Worm (Caenorhabditis elegans) whole organism, L4 larva: Measurements from ENCODE around the gene vha-1.

Experiments used
- D1046.2 ChIP-seq: fragments of 200-800 bp; sonication (Bioruptor generic); IDR thresholded peaks from 2 replicates; pipeline ENCODE4 v1.3.6; 2022; ENCODE audit warnings: missing genetic modification characterization, missing compliant biosample characterization
- F10B5.3 ChIP-seq: sonication (generic microtip); optimal IDR thresholded peaks from 2 replicates; lab custom pipeline; 2016; ENCODE audit warnings: mild to moderate bottlenecking, missing genetic modification characterization, missing compliant biosample characterization
- F44E2.7 ChIP-seq: fragments of 200-800 bp; sonication (Bioruptor generic); IDR thresholded peaks from 2 replicates; pipeline ENCODE4 v2.1.2; 2022; ENCODE audit warnings: missing genetic modification characterization, missing compliant biosample characterization
- T20F7.1 ChIP-seq: fragments of 200-800 bp; sonication (Bioruptor generic); optimal IDR thresholded peaks from 2 replicates; lab custom pipeline; 2018; ENCODE audit warnings: mild to moderate bottlenecking, missing genetic modification characterization, missing compliant biosample characterization
- T26A8.4 ChIP-seq: fragments of 200-800 bp; sonication (Bioruptor generic); IDR thresholded peaks from 2 replicates; pipeline ENCODE4 v1.3.6; 2022; ENCODE audit warnings: missing genetic modification characterization, missing compliant biosample characterization
- Y105C5A.15 ChIP-seq: fragments of 200-800 bp; sonication (Bioruptor generic); IDR thresholded peaks from 2 replicates; pipeline ENCODE4 v1.3.6; 2022; ENCODE audit warnings: missing genetic modification characterization, missing compliant biosample characterization
- Y75B8A.6 ChIP-seq: fragments of 200-800 bp; sonication (Bioruptor generic); IDR thresholded peaks from 2 replicates; pipeline ENCODE4 v1.3.6; 2022; ENCODE audit warnings: missing genetic modification reagents, missing genetic modification characterization, missing compliant biosample characterization
- ZK337.2 ChIP-seq: fragments of 200-800 bp; sonication (Bioruptor generic); IDR thresholded peaks from 2 replicates; pipeline ENCODE4 v1.3.6; 2022; ENCODE audit warnings: missing genetic modification reagents, missing genetic modification characterization, missing compliant biosample characterization
- aha-1 ChIP-seq: fragments of 150-350 bp; peaks from one replicate; lab custom pipeline; 2014; ENCODE audit warnings: missing biosample characterization, missing genetic modification characterization
- ceh-62 ChIP-seq: sonication (generic microtip); optimal IDR thresholded peaks from 2 replicates; lab custom pipeline; 2017; ENCODE audit warnings: missing biosample characterization, missing genetic modification characterization
- ceh-82 ChIP-seq: sonication (generic microtip); optimal IDR thresholded peaks from 2 replicates; lab custom pipeline; 2017; ENCODE audit warnings: missing biosample characterization, missing genetic modification characterization
- ces-1 ChIP-seq: fragments of 150-350 bp; sonication (generic microtip); optimal IDR thresholded peaks from 4 replicates; lab custom pipeline; 2014; ENCODE audit warnings: missing biosample characterization, missing genetic modification reagents, missing genetic modification characterization
- daf-16 ChIP-seq, 3 experiments: sonication (generic microtip); optimal IDR thresholded peaks; 2 replicates each; lab custom pipeline; 2016 to 2017; ENCODE audit warnings: missing genetic modification characterization in 3 of 3, missing genetic modification reagents in 3 of 3, mild to moderate bottlenecking in 2 of 3, missing compliant biosample characterization in 2 of 3, missing biosample characterization in 1 of 3, moderate library complexity in 1 of 3
- dmd-6 ChIP-seq: fragments of 200-800 bp; sonication (Bioruptor generic); IDR thresholded peaks from 2 replicates; pipeline ENCODE4 v1.3.6; 2022; ENCODE audit warnings: missing genetic modification reagents, missing genetic modification characterization, missing compliant biosample characterization
- dmd-8 ChIP-seq: fragments of 200-800 bp; sonication (Bioruptor generic); IDR thresholded peaks from 2 replicates; pipeline ENCODE4 v1.3.6; 2022; ENCODE audit warnings: missing genetic modification characterization, missing compliant biosample characterization
- dmd-9 ChIP-seq: fragments of 200-800 bp; sonication (Bioruptor generic); IDR thresholded peaks from 2 replicates; pipeline ENCODE4 v1.3.6; 2022; ENCODE audit warnings: missing genetic modification reagents, missing genetic modification characterization, missing compliant biosample characterization
- duxl-1 ChIP-seq: sonication (generic microtip); optimal IDR thresholded peaks from 2 replicates; lab custom pipeline; 2016; ENCODE audit warnings: mild to moderate bottlenecking, missing genetic modification characterization, moderate library complexity, missing compliant biosample characterization; ENCODE audit not compliant: poor library complexity
- dve-1 ChIP-seq: sonication (generic microtip); optimal IDR thresholded peaks from 2 replicates; lab custom pipeline; 2017; ENCODE audit warnings: antibody characterized with exemption, mild to moderate bottlenecking, missing genetic modification characterization, missing compliant biosample characterization; ENCODE audit not compliant: insufficient read depth
- egl-27 ChIP-seq: sonication (generic microtip); optimal IDR thresholded peaks from 3 replicates; lab custom pipeline; 2017; ENCODE audit warnings: missing biosample characterization, missing genetic modification reagents, missing genetic modification characterization
- hif-1 ChIP-seq, 2 experiments: sonication (generic microtip); optimal IDR thresholded peaks; 2 replicates each; lab custom pipeline; 2016 to 2017; ENCODE audit warnings: missing compliant biosample characterization in 2 of 2, missing genetic modification characterization in 2 of 2, missing genetic modification reagents in 2 of 2, missing genotype in 2 of 2, mild to moderate bottlenecking in 1 of 2
- hmg-1.1 ChIP-seq: fragments of 200-800 bp; sonication (Bioruptor generic); IDR thresholded peaks from 2 replicates; pipeline ENCODE4 v1.3.6; 2022; ENCODE audit warnings: missing genetic modification reagents, missing genetic modification characterization, missing compliant biosample characterization
- jun-1 ChIP-seq: fragments of 150-350 bp; optimal IDR thresholded peaks from 2 replicates; lab custom pipeline; 2014; ENCODE audit warnings: missing biosample characterization, missing genetic modification reagents, missing genetic modification characterization
- lin-38 ChIP-seq: fragments of 200-800 bp; sonication (Bioruptor generic); IDR thresholded peaks from 2 replicates; pipeline ENCODE4 v1.3.6; 2022; ENCODE audit warnings: missing genetic modification reagents, missing genetic modification characterization, missing compliant biosample characterization
- lsy-2 ChIP-seq, 2 experiments: fragments of 150-350 bp in 1 of 2; sonication (generic microtip) in 1 of 2; optimal IDR thresholded peaks; 2 replicates each; lab custom pipeline; 2014 to 2017; ENCODE audit warnings: missing biosample characterization in 2 of 2, missing genetic modification characterization in 2 of 2
- madf-5 ChIP-seq, 2 experiments: fragments of 200-800 bp; sonication (Bioruptor generic); IDR thresholded peaks; 2 replicates each; pipeline ENCODE4 v1.3.6; 2022; ENCODE audit warnings: missing compliant biosample characterization in 2 of 2, missing genetic modification characterization in 2 of 2
- madf-9 ChIP-seq: fragments of 200-800 bp; sonication (Bioruptor generic); conservative IDR thresholded peaks from 2 replicates; pipeline ENCODE4 v1.3.6; 2022; ENCODE audit warnings: missing genetic modification reagents, missing genetic modification characterization, missing compliant biosample characterization
- mdl-1 ChIP-seq, 2 experiments: fragments of 150-350 bp in 1 of 2; sonication (generic microtip) in 1 of 2; optimal IDR thresholded peaks; 2 replicates each; lab custom pipeline; 2014 to 2017; ENCODE audit warnings: missing biosample characterization in 2 of 2, missing genetic modification characterization in 2 of 2
- mdt-29 ChIP-seq: fragments of 200-800 bp; sonication (Bioruptor generic); IDR thresholded peaks from 2 replicates; pipeline ENCODE4 v1.3.6; 2022; ENCODE audit warnings: missing genetic modification reagents, missing genetic modification characterization, missing compliant biosample characterization
- mxl-2 ChIP-seq: fragments of 200-800 bp; sonication (Bioruptor generic); conservative IDR thresholded peaks from 2 replicates; pipeline ENCODE4 v1.3.6; 2022; ENCODE audit warnings: missing genetic modification reagents, missing genetic modification characterization, missing compliant biosample characterization
- mxl-3 ChIP-seq: fragments of 200-800 bp; sonication (Bioruptor generic); optimal IDR thresholded peaks from 2 replicates; lab custom pipeline; 2018; ENCODE audit warnings: mild to moderate bottlenecking, missing genetic modification characterization, missing compliant biosample characterization
- nhr-102 ChIP-seq: sonication (generic microtip); optimal IDR thresholded peaks from 2 replicates; lab custom pipeline; 2016; ENCODE audit warnings: mild to moderate bottlenecking, missing genetic modification characterization, moderate library complexity, missing compliant biosample characterization
- nhr-11 ChIP-seq: fragments of 150-350 bp; optimal IDR thresholded peaks from 2 replicates; lab custom pipeline; 2014; ENCODE audit warnings: missing biosample characterization, missing genetic modification characterization
- nhr-111 ChIP-seq: fragments of 200-800 bp; sonication (Bioruptor generic); optimal IDR thresholded peaks from 2 replicates; lab custom pipeline; 2018; ENCODE audit warnings: mild to moderate bottlenecking, missing genetic modification characterization, missing compliant biosample characterization
- nhr-28 ChIP-seq: fragments of 150-350 bp; optimal IDR thresholded peaks from 2 replicates; lab custom pipeline; 2014; ENCODE audit warnings: missing biosample characterization, missing genetic modification characterization
- nhr-42 ChIP-seq: fragments of 200-800 bp; sonication (Bioruptor generic); IDR thresholded peaks from 2 replicates; pipeline ENCODE4 v1.3.6; 2022; ENCODE audit warnings: missing genetic modification characterization, missing compliant biosample characterization
- nhr-77 ChIP-seq: fragments of 150-350 bp; optimal IDR thresholded peaks from 2 replicates; lab custom pipeline; 2014; ENCODE audit warnings: missing biosample characterization, missing genetic modification characterization
- pqm-1 ChIP-seq: sonication (generic microtip); optimal IDR thresholded peaks from 2 replicates; lab custom pipeline; 2017; ENCODE audit warnings: missing biosample characterization, missing genetic modification characterization
- saeg-2 ChIP-seq: fragments of 200-800 bp; sonication (Bioruptor generic); IDR thresholded peaks from 2 replicates; pipeline ENCODE4 v1.3.6; 2022; ENCODE audit warnings: missing genetic modification reagents, missing genetic modification characterization, missing compliant biosample characterization
- set-16 ChIP-seq: fragments of 200-800 bp; sonication (Bioruptor generic); IDR thresholded peaks from 2 replicates; pipeline ENCODE4 v1.3.6; 2022; ENCODE audit warnings: missing genetic modification reagents, missing genetic modification characterization, missing compliant biosample characterization
- spr-3 ChIP-seq: fragments of 200-800 bp; sonication (Bioruptor generic); optimal IDR thresholded peaks from 2 replicates; lab custom pipeline; 2018; ENCODE audit warnings: mild to moderate bottlenecking, missing genetic modification characterization, missing compliant biosample characterization
- tra-1 ChIP-seq: fragments of 200-800 bp; sonication (Bioruptor generic); IDR thresholded peaks from 2 replicates; pipeline ENCODE4 v1.3.6; 2022; ENCODE audit warnings: missing genetic modification reagents, missing genetic modification characterization, missing compliant biosample characterization
- zfp-2 ChIP-seq: sonication (generic microtip); optimal IDR thresholded peaks from 2 replicates; lab custom pipeline; 2016; ENCODE audit warnings: mild to moderate bottlenecking, missing genetic modification characterization, missing compliant biosample characterization
- zfp-3 ChIP-seq: fragments of 200-800 bp; sonication (Bioruptor generic); conservative IDR thresholded peaks from 2 replicates; pipeline ENCODE4 v1.3.6; 2022; ENCODE audit warnings: missing genetic modification reagents, missing genetic modification characterization, missing compliant biosample characterization
- zip-11 ChIP-seq: fragments of 200-800 bp; sonication (Bioruptor generic); IDR thresholded peaks from 2 replicates; pipeline ENCODE4 v1.3.6; 2022; ENCODE audit warnings: missing genetic modification characterization, missing compliant biosample characterization
- ztf-7 ChIP-seq: fragments of 150-350 bp; optimal IDR thresholded peaks from 2 replicates; lab custom pipeline; 2014; ENCODE audit warnings: missing biosample characterization, missing genetic modification characterization

The vha-1 gene

DNA sequence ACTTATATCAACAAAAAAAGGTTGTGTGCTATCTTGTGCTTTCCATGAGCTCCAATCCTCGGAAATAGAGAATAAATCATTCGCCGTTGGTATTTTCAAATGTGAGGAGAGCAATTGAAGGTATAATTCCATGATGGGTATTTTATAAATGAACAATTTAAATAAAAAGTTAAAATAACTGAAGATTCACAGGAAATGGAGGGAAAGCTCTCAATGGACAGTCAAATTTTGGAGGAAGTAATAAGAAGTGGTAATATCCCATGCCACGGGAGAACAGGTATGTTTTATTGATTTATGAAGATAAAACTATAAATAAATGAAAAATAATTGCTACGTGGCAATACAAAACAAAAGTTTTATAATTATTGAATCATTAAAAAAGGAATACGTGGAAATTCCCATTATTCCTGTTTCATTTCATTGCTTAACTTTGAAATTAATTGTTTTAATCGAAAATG, 2.1 kb downstream of the vha-1 start (continued):
- TF ChIP-seq egl-27 = no peak
- TF ChIP-seq spr-3 (GFP tag; lab: Kevin White, UChicago) = peak; percentile 40
- TF ChIP-seq hif-1 (tag; optimal IDR thresholded peaks at IDR 0.05; lab: Kevin White, UChicago) = no peak
- peak in 1 of 2 experiments; percentile 62 for TF ChIP-seq daf-16 (GFP tag; optimal IDR thresholded peaks at IDR 0.05; lab: Kevin White, UChicago)
- peak; percentile 61 for TF ChIP-seq daf-16 (tag; optimal IDR thresholded peaks at IDR 0.05; lab: Kevin White, UChicago)
- no peak for TF ChIP-seq ceh-62 (tag; lab: Kevin White, UChicago)
- no peak for TF ChIP-seq jun-1 (tag; lab: Kevin White, UChicago)
- TF ChIP-seq aha-1 (tag; lab: Kevin White, UChicago) = peak; percentile 26
- TF ChIP-seq Y105C5A.15 (GFP tag; lab: Robert Waterston, UW) = 0 out of 2 replicates have a peak, but pooled peaks have one; percentile 7
- TF ChIP-seq F44E2.7 (GFP tag; lab: Robert Waterston, UW) = no peak
- no peak for TF ChIP-seq ceh-82
- no peak for TF ChIP-seq dmd-8 (GFP tag; lab: Robert Waterston, UW)
- peak; percentile 73 for TF ChIP-seq nhr-102 (tag; lab: Kevin White, UChicago)
- TF ChIP-seq nhr-42 (GFP tag; lab: Robert Waterston, UW) = no peak
- TF ChIP-seq mxl-2 = no peak
- no peak for TF ChIP-seq tra-1
- no peak for TF ChIP-seq ztf-7 (tag; lab: Kevin White, UChicago)
- TF ChIP-seq zip-11 (GFP tag; lab: Robert Waterston, UW) = no peak
- TF ChIP-seq mdt-29 (GFP tag; lab: Robert Waterston, UW) = no peak
- TF ChIP-seq duxl-1 (tag; lab: Kevin White, UChicago) = peak; percentile 46
- TF ChIP-seq madf-9 (GFP tag; lab: Robert Waterston, UW) = no peak
- TF ChIP-seq lin-38 (GFP tag; lab: Robert Waterston, UW) = peak; percentile 62
- peak; percentile 51 for TF ChIP-seq nhr-111 (GFP tag; lab: Kevin White, UChicago)
- TF ChIP-seq T26A8.4 (GFP tag; lab: Robert Waterston, UW) = peak; percentile 55
- peak; percentile 36; the same call in 1 of the 2 replicates for TF ChIP-seq hmg-1.1
- peak; percentile 83 for TF ChIP-seq zfp-3 (GFP tag; lab: Robert Waterston, UW)
- TF ChIP-seq mxl-3 (GFP tag; lab: Kevin White, UChicago) = no peak
- no peak for TF ChIP-seq Y75B8A.6 (GFP tag; lab: Robert Waterston, UW)
- TF ChIP-seq madf-5 (GFP tag; IDR thresholded peaks at IDR 0.05; lab: Robert Waterston, UW) = no peak
- no peak for TF ChIP-seq ZK337.2 (GFP tag; lab: Robert Waterston, UW)
- no peak for TF ChIP-seq ces-1 (GFP tag; lab: Kevin White, UChicago)

- TF ChIP-seq dve-1 (tag; lab: Kevin White, UChicago) (peak; percentile 54), F10B5.3 (tag; lab: Kevin White, UChicago) (no peak), T20F7.1 (GFP tag; lab: Kevin White, UChicago) (peak; percentile 5), dmd-9 (GFP tag; lab: Robert Waterston, UW) (no peak), set-16 (GFP tag; lab: Robert Waterston, UW) (no peak), pqm-1 (tag; lab: Kevin White, UChicago) (peak; percentile 88), lin-38 (GFP tag; lab: Robert Waterston, UW) (0 out of 2 replicates have a peak, but pooled peaks have one; percentile 31), nhr-28 (tag; lab: Kevin White, UChicago) (peak; percentile 40), ZK337.2 (GFP tag; lab: Robert Waterston, UW) (no peak), dmd-6 (GFP tag; lab: Robert Waterston, UW) (peak; percentile 74), D1046.2 (GFP tag; lab: Robert Waterston, UW) (no peak), mdl-1 (tag; optimal IDR thresholded peaks at IDR 0.05; lab: Kevin White, UChicago) (no peak), saeg-2 (GFP tag; lab: Robert Waterston, UW) (no peak), lsy-2 (tag; optimal IDR thresholded peaks at IDR 0.05; lab: Kevin White, UChicago) (peak in 1 of 2 experiments; percentile 10), mdt-29 (GFP tag; lab: Robert Waterston, UW) (no peak), ceh-62 (tag; lab: Kevin White, UChicago) (no peak), nhr-77 (tag; lab: Kevin White, UChicago) (peak; percentile 17), spr-3 (GFP tag; lab: Kevin White, UChicago) (no peak), nhr-11 (tag; lab: Kevin White, UChicago) (no peak), daf-16 (GFP tag; optimal IDR thresholded peaks at IDR 0.05; lab: Kevin White, UChicago) (no peak), daf-16 (tag; optimal IDR thresholded peaks at IDR 0.05; lab: Kevin White, UChicago) (peak; percentile 33), zip-11 (GFP tag; lab: Robert Waterston, UW) (no peak), F44E2.7 (GFP tag; lab: Robert Waterston, UW) (no peak), zfp-2 (no peak)
- TF ChIP-seq, all 104 proteins: peak for 9
These were observed 5.7 kb downstream of the vha-1 start for ce11 chrIII:9786776-9787175.
